Worm (Caenorhabditis elegans) whole organism, young adult: ENCODE data around the gene R03E9.2.

Experiments used
- F10E7.11 ChIP-seq: sonication (generic microtip); optimal IDR thresholded peaks from 2 replicates; lab custom pipeline; 2017; ENCODE audit warnings: mild to moderate bottlenecking, missing genetic modification characterization, moderate library complexity, missing compliant biosample characterization
- F33H1.4 ChIP-seq: fragments of 200-800 bp; sonication (Bioruptor generic); IDR thresholded peaks from 2 replicates; pipeline ENCODE4 v1.3.6; 2022; ENCODE audit warnings: missing genetic modification reagents, missing genetic modification characterization, missing compliant biosample characterization
- F49E8.2 ChIP-seq: sonication (generic microtip); optimal IDR thresholded peaks from 3 replicates; lab custom pipeline; 2017; ENCODE audit warnings: missing genetic modification characterization, mild to moderate bottlenecking, missing compliant biosample characterization, antibody characterized with exemption, moderate library complexity; ENCODE audit not compliant: insufficient read depth
- F57A8.1 ChIP-seq: fragments of 200-800 bp; sonication (Bioruptor generic); optimal IDR thresholded peaks from 2 replicates; lab custom pipeline; 2018; ENCODE audit warnings: mild to moderate bottlenecking, missing genetic modification characterization, moderate library complexity, missing compliant biosample characterization
- Y53G8AR.9 ChIP-seq: fragments of 200-800 bp; sonication (Bioruptor generic); conservative IDR thresholded peaks from 2 replicates; pipeline ENCODE4 v1.3.6; 2022; ENCODE audit warnings: missing genetic modification reagents, missing genetic modification characterization, missing compliant biosample characterization
- Y67H2A.10 ChIP-seq: fragments of 200-800 bp; sonication (Bioruptor generic); conservative IDR thresholded peaks from 2 replicates; pipeline ENCODE4 v1.3.6; 2022; ENCODE audit warnings: missing genetic modification reagents, missing genetic modification characterization, missing compliant biosample characterization
- ZK185.1 ChIP-seq: sonication (generic microtip); optimal IDR thresholded peaks from 2 replicates; lab custom pipeline; 2016; ENCODE audit warnings: mild to moderate bottlenecking, missing genetic modification characterization, missing compliant biosample characterization; ENCODE audit not compliant: poor library complexity, severe bottlenecking
- akir-1 ChIP-seq: fragments of 200-800 bp; sonication (Bioruptor generic); optimal IDR thresholded peaks from 2 replicates; lab custom pipeline; 2018; ENCODE audit warnings: mild to moderate bottlenecking, missing genetic modification characterization, moderate library complexity, missing compliant biosample characterization
- athp-1 ChIP-seq: sonication (generic microtip); optimal IDR thresholded peaks from 2 replicates; lab custom pipeline; 2017; ENCODE audit warnings: mild to moderate bottlenecking, missing genetic modification characterization, missing compliant biosample characterization
- cebp-1 ChIP-seq, 2 experiments: fragments of 200-800 bp in 1 of 2; sonication (Bioruptor generic) in 1 of 2; sonication (generic microtip) in 1 of 2; IDR thresholded peaks in 1 of 2; optimal IDR thresholded peaks in 1 of 2; 2 replicates each; pipeline versions ENCODE4 v1.3.6 to Lab custom; 2017 to 2022; ENCODE audit warnings: missing compliant biosample characterization in 2 of 2, missing genetic modification characterization in 2 of 2, mild to moderate bottlenecking in 1 of 2, missing genetic modification reagents in 1 of 2, moderate library complexity in 1 of 2
- cebp-2 ChIP-seq: fragments of 200-800 bp; sonication (Bioruptor generic); IDR thresholded peaks from 2 replicates; pipeline ENCODE4 v1.3.6; 2022; ENCODE audit warnings: missing genetic modification characterization, missing compliant biosample characterization
- ceh-100 ChIP-seq: fragments of 200-800 bp; sonication (Bioruptor generic); IDR thresholded peaks from 2 replicates; pipeline ENCODE4 v1.3.6; 2022; ENCODE audit warnings: missing genetic modification reagents, missing genetic modification characterization, missing compliant biosample characterization
- ceh-58 ChIP-seq: fragments of 200-800 bp; sonication (Bioruptor generic); IDR thresholded peaks from 2 replicates; pipeline ENCODE4 v1.3.6; 2022; ENCODE audit warnings: missing genetic modification characterization, missing compliant biosample characterization
- ceh-79 ChIP-seq: sonication (generic microtip); optimal IDR thresholded peaks from 2 replicates; lab custom pipeline; 2017; ENCODE audit warnings: mild to moderate bottlenecking, missing genetic modification characterization, missing compliant biosample characterization
- chd-7 ChIP-seq: sonication (generic microtip); optimal IDR thresholded peaks from 2 replicates; lab custom pipeline; 2016; ENCODE audit warnings: mild to moderate bottlenecking, missing genetic modification characterization, moderate library complexity, missing compliant biosample characterization
- dpl-1 ChIP-seq: fragments of 150-350 bp; optimal IDR thresholded peaks from 2 replicates; lab custom pipeline; 2014; ENCODE audit warnings: missing biosample characterization, missing genetic modification reagents, missing genetic modification characterization
- egl-18 ChIP-seq: fragments of 200-800 bp; sonication (Bioruptor generic); IDR thresholded peaks from 2 replicates; pipeline ENCODE4 v1.3.6; 2022; ENCODE audit warnings: missing genetic modification reagents, missing genetic modification characterization, missing compliant biosample characterization
- egl-44 ChIP-seq: fragments of 200-800 bp; sonication (Bioruptor generic); IDR thresholded peaks from 2 replicates; pipeline ENCODE4 v1.3.6; 2022; ENCODE audit warnings: missing genetic modification reagents, missing genetic modification characterization, missing compliant biosample characterization
- egrh-3 ChIP-seq: fragments of 200-800 bp; sonication (Bioruptor generic); IDR thresholded peaks from 2 replicates; pipeline ENCODE4 v1.3.6; 2022; ENCODE audit warnings: missing genetic modification reagents, missing genetic modification characterization, missing compliant biosample characterization
- ekl-4 ChIP-seq: fragments of 200-800 bp; sonication (Bioruptor generic); IDR thresholded peaks from 2 replicates; pipeline ENCODE4 v1.3.6; 2022; ENCODE audit warnings: missing genetic modification reagents, missing genetic modification characterization, missing compliant biosample characterization
- ets-4 ChIP-seq: fragments of 200-800 bp; sonication (Bioruptor generic); optimal IDR thresholded peaks from 2 replicates; lab custom pipeline; 2018; ENCODE audit warnings: mild to moderate bottlenecking, missing genetic modification characterization, missing compliant biosample characterization
- gei-17 ChIP-seq: fragments of 200-800 bp; sonication (Bioruptor generic); optimal IDR thresholded peaks from 2 replicates; lab custom pipeline; 2018; ENCODE audit warnings: mild to moderate bottlenecking, missing genetic modification characterization, missing compliant biosample characterization
- hlh-12 ChIP-seq: sonication (generic microtip); optimal IDR thresholded peaks from 2 replicates; lab custom pipeline; 2016; ENCODE audit warnings: missing genetic modification characterization, missing compliant biosample characterization
- hlh-26 ChIP-seq: fragments of 200-800 bp; sonication (Bioruptor generic); conservative IDR thresholded peaks from 2 replicates; pipeline ENCODE4 v1.3.6; 2022; ENCODE audit warnings: missing genetic modification reagents, missing genetic modification characterization, missing compliant biosample characterization
- hmg-20 ChIP-seq: fragments of 200-800 bp; sonication (Bioruptor generic); IDR thresholded peaks from 2 replicates; pipeline ENCODE4 v1.3.6; 2022; ENCODE audit warnings: missing genetic modification reagents, missing genetic modification characterization, missing compliant biosample characterization
- hrde-1 ChIP-seq: sonication (generic microtip); optimal IDR thresholded peaks from 2 replicates; lab custom pipeline; 2016; ENCODE audit warnings: missing genetic modification characterization, mild to moderate bottlenecking, missing compliant biosample characterization, moderate library complexity, missing genotype, missing genetic modification reagents, borderline replicate concordance
- lsl-1 ChIP-seq: fragments of 200-800 bp; sonication (Bioruptor generic); optimal IDR thresholded peaks from 2 replicates; lab custom pipeline; 2018; ENCODE audit warnings: mild to moderate bottlenecking, missing genetic modification characterization, moderate library complexity, missing compliant biosample characterization
- madf-3 ChIP-seq: fragments of 200-800 bp; sonication (Bioruptor generic); IDR thresholded peaks from 2 replicates; pipeline ENCODE4 v1.3.6; 2022; ENCODE audit warnings: missing genetic modification reagents, missing genetic modification characterization, missing compliant biosample characterization
- madf-6 ChIP-seq: fragments of 200-800 bp; sonication (Bioruptor generic); IDR thresholded peaks from 2 replicates; pipeline ENCODE4 v1.3.6; 2022; ENCODE audit warnings: missing genetic modification reagents, missing genetic modification characterization, missing compliant biosample characterization
- mcd-1 ChIP-seq: fragments of 200-800 bp; sonication (Bioruptor generic); IDR thresholded peaks from 2 replicates; pipeline ENCODE4 v1.3.6; 2022; ENCODE audit warnings: missing genetic modification reagents, missing genetic modification characterization, missing compliant biosample characterization
- mel-28 ChIP-seq: sonication (generic microtip); optimal IDR thresholded peaks from 2 replicates; lab custom pipeline; 2016; ENCODE audit warnings: borderline replicate concordance, mild to moderate bottlenecking, missing genetic modification characterization, missing compliant biosample characterization
- nfyb-1 ChIP-seq: fragments of 200-800 bp; sonication (Bioruptor generic); IDR thresholded peaks from 2 replicates; pipeline ENCODE4 v1.3.6; 2022; ENCODE audit warnings: missing genetic modification reagents, missing genetic modification characterization, missing compliant biosample characterization
- nhr-179 ChIP-seq: sonication (generic microtip); optimal IDR thresholded peaks from 2 replicates; lab custom pipeline; 2016; ENCODE audit warnings: mild to moderate bottlenecking, missing genetic modification characterization, missing compliant biosample characterization
- nhr-27 ChIP-seq: fragments of 200-800 bp; sonication (Bioruptor generic); optimal IDR thresholded peaks from 2 replicates; lab custom pipeline; 2018; ENCODE audit warnings: mild to moderate bottlenecking, missing genetic modification characterization, moderate library complexity, missing compliant biosample characterization
- nhr-80 ChIP-seq: sonication (generic microtip); optimal IDR thresholded peaks from 2 replicates; lab custom pipeline; 2016; ENCODE audit warnings: missing genetic modification characterization, missing compliant biosample characterization
- nhr-90 ChIP-seq: sonication (generic microtip); optimal IDR thresholded peaks from 2 replicates; lab custom pipeline; 2016; ENCODE audit warnings: missing genotype, mild to moderate bottlenecking, missing genetic modification characterization, missing compliant biosample characterization
- pbrm-1 ChIP-seq: fragments of 200-800 bp; sonication (Bioruptor generic); IDR thresholded peaks from 2 replicates; pipeline ENCODE4 v1.3.6; 2022; ENCODE audit warnings: missing genetic modification reagents, missing genetic modification characterization, missing compliant biosample characterization
- pha-4 ChIP-seq: fragments of 150-350 bp; sonication (generic microtip); optimal IDR thresholded peaks from 2 replicates; lab custom pipeline; 2014; ENCODE audit warnings: missing biosample characterization, missing genetic modification reagents, missing genetic modification characterization
- rcor-1 ChIP-seq: fragments of 200-800 bp; sonication (Bioruptor generic); IDR thresholded peaks from 2 replicates; pipeline ENCODE4 v1.3.6; 2022; ENCODE audit warnings: missing genetic modification reagents, missing genetic modification characterization, missing compliant biosample characterization
- rec-8 ChIP-seq, 2 experiments: sonication (generic microtip); optimal IDR thresholded peaks; 2 replicates each; lab custom pipeline; 2016; ENCODE audit warnings: mild to moderate bottlenecking in 2 of 2, missing genetic modification characterization in 2 of 2, missing genetic modification reagents in 2 of 2, missing genotype in 2 of 2, missing biosample characterization in 1 of 2, missing compliant biosample characterization in 1 of 2, moderate library complexity in 1 of 2
- rpc-1 ChIP-seq, 2 experiments: fragments of 150-350 bp in 1 of 2; sonication (generic microtip) in 1 of 2; optimal IDR thresholded peaks; 2 replicates each; lab custom pipeline; 2014 to 2018; ENCODE audit warnings: missing biosample characterization in 1 of 2, missing genetic modification characterization in 1 of 2, missing genetic modification reagents in 1 of 2, missing genotype in 1 of 2
- somi-1 ChIP-seq: fragments of 200-800 bp; sonication (Bioruptor generic); optimal IDR thresholded peaks from 2 replicates; lab custom pipeline; 2018; ENCODE audit warnings: mild to moderate bottlenecking, missing genetic modification characterization, missing compliant biosample characterization
- sptf-2 ChIP-seq: fragments of 200-800 bp; sonication (Bioruptor generic); optimal IDR thresholded peaks from 2 replicates; lab custom pipeline; 2018; ENCODE audit warnings: mild to moderate bottlenecking, missing genetic modification characterization, missing compliant biosample characterization
- tlf-1 ChIP-seq: fragments of 200-800 bp; sonication (Bioruptor generic); optimal IDR thresholded peaks from 2 replicates; lab custom pipeline; 2018; ENCODE audit warnings: mild to moderate bottlenecking, missing genetic modification characterization, missing compliant biosample characterization
- ztf-26 ChIP-seq: sonication (generic microtip); optimal IDR thresholded peaks from 2 replicates; lab custom pipeline; 2017; ENCODE audit warnings: missing genetic modification characterization, missing compliant biosample characterization
- ztf-6 ChIP-seq: fragments of 200-800 bp; sonication (Bioruptor generic); IDR thresholded peaks from 2 replicates; pipeline ENCODE4 v1.3.6; 2022; ENCODE audit warnings: missing genetic modification reagents, missing genetic modification characterization, missing compliant biosample characterization

The R03E9.2 gene

DNA sequence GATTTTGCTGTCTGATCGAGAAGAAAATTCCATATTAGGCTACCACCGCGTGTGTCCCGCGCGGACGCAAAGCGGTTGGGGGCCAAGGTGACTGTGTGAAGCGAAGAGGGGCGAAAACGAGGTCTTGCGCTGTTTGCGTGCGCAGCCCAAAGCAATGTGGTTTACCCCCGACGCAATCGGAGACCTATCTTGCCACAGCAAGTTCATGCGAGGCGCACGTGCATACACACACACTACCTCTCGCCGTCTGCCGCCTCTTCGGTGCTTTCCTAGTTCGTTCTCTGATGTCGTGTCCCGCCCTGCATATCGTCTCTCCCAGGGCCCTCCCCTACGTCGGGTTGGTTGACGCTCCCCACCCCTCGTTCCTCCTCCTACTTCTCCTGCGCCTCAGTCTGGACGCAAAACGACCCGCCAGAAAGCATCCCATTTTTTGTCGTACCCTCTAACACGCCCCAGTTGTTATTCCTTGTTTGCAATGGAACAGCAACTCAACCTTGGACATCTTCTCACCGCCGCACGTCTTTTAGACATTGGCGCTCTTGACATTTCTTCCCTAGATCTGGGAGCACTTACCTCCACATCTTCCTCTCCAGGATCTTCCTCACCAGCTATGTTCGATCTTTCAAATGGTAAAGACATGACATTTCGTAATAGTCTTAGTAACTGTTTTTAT, 9.0 kb upstream of the R03E9.2 start, which contains the start of gene mdl-1 (continued):
- TF ChIP-seq hmg-20: no peak
- TF ChIP-seq akir-1 (GFP tag; lab: Kevin White, UChicago): no peak
- TF ChIP-seq ets-4 (GFP tag; lab: Kevin White, UChicago): no peak
- no peak for TF ChIP-seq athp-1 (tag; lab: Kevin White, UChicago)
- peak; percentile 70 for TF ChIP-seq mcd-1 (GFP tag; lab: Robert Waterston, UW)
- 0 out of 2 replicates have a peak, but pooled peaks have one; percentile 54 for TF ChIP-seq cebp-2 (GFP tag; lab: Robert Waterston, UW)
- TF ChIP-seq cebp-1 (GFP tag; IDR thresholded peaks at IDR 0.05; lab: Robert Waterston, UW): peak; percentile 69
- TF ChIP-seq cebp-1 (tag; optimal IDR thresholded peaks at IDR 0.05; lab: Kevin White, UChicago): peak; percentile 85
- peak; percentile 86 for TF ChIP-seq egrh-3 (GFP tag; lab: Robert Waterston, UW)
- TF ChIP-seq ZK185.1 (tag; lab: Kevin White, UChicago): peak; percentile 58
- TF ChIP-seq somi-1 (GFP tag; lab: Kevin White, UChicago): peak; percentile 72
- TF ChIP-seq Y53G8AR.9: 0 out of 2 replicates have a peak, but pooled peaks have one; percentile 7
- TF ChIP-seq ceh-58 (GFP tag; lab: Robert Waterston, UW): no peak
- peak; percentile 40; the same call in 1 of the 2 replicates for TF ChIP-seq ekl-4
- TF ChIP-seq sptf-2 (GFP tag; lab: Kevin White, UChicago): no peak
- TF ChIP-seq hrde-1 (tag; lab: Kevin White, UChicago): no peak
- TF ChIP-seq nhr-80: peak; percentile 37
- peak; percentile 68; the same call in 1 of the 2 replicates for TF ChIP-seq pbrm-1 (GFP tag; lab: Robert Waterston, UW)
- no peak for TF ChIP-seq madf-3
- TF ChIP-seq chd-7 (tag; lab: Kevin White, UChicago): peak; percentile 93
- peak; percentile 53 for TF ChIP-seq nhr-27 (tag; lab: Kevin White, UChicago)
- no peak for TF ChIP-seq hlh-26
- no peak for TF ChIP-seq F33H1.4 (GFP tag; lab: Robert Waterston, UW)
- TF ChIP-seq Y67H2A.10 (GFP tag; lab: Robert Waterston, UW): no peak
- peak; percentile 34; the same call in 1 of the 2 replicates for TF ChIP-seq madf-6 (GFP tag; lab: Robert Waterston, UW)
- TF ChIP-seq nhr-90 (tag; lab: Kevin White, UChicago): no peak
- no peak for TF ChIP-seq ceh-79 (tag; lab: Kevin White, UChicago)
- TF ChIP-seq pha-4 (tag; lab: Kevin White, UChicago): peak; percentile 75
- TF ChIP-seq nhr-179: no peak
- TF ChIP-seq ztf-26: peak; percentile 82
- no peak for TF ChIP-seq rpc-1 (optimal IDR thresholded peaks at IDR 0.05; lab: Kevin White, UChicago)
- no peak for TF ChIP-seq rpc-1 (tag; optimal IDR thresholded peaks at IDR 0.05; lab: Kevin White, UChicago)
- TF ChIP-seq gei-17: peak; percentile 65
- no peak for TF ChIP-seq lsl-1 (GFP tag; lab: Kevin White, UChicago)
- TF ChIP-seq ztf-6 (GFP tag; lab: Robert Waterston, UW): no peak
- no peak for TF ChIP-seq egl-18 (GFP tag; lab: Robert Waterston, UW)
- no peak for TF ChIP-seq F57A8.1 (GFP tag; lab: Kevin White, UChicago)
- 0 out of 2 replicates have a peak, but pooled peaks have one; percentile 18 for TF ChIP-seq ceh-100 (GFP tag; lab: Robert Waterston, UW)
- TF ChIP-seq tlf-1 (GFP tag; lab: Kevin White, UChicago): peak; percentile 66
- peak; percentile 90 for TF ChIP-seq nfyb-1 (GFP tag; lab: Robert Waterston, UW)
- peak; percentile 51; the same call in 1 of the 2 replicates for TF ChIP-seq egl-44 (GFP tag; lab: Robert Waterston, UW)
- no peak for TF ChIP-seq dpl-1 (GFP tag; lab: Kevin White, UChicago)
- no peak for TF ChIP-seq F49E8.2
- no peak for TF ChIP-seq hlh-12 (tag; lab: Kevin White, UChicago)
- TF ChIP-seq mel-28: no peak
- TF ChIP-seq F10E7.11 (tag; lab: Kevin White, UChicago): no peak
- TF ChIP-seq rcor-1 (GFP tag; lab: Robert Waterston, UW): peak; percentile 60
- TF ChIP-seq rec-8 (tag; optimal IDR thresholded peaks at IDR 0.05; lab: Kevin White, UChicago): no peak
